Worm (Caenorhabditis elegans): ENCODE results near the gene C07A12.7.

Gene C07A12.7

ce11 chrX:4564717-4565316 is 42.9 kb upstream of the C07A12.7 start, which contains the start of gene amt-4 (continued):
- TF ChIP-seq skn-1 (tag; optimal IDR thresholded peaks at IDR 0.05) (no peak), sdz-12 (GFP tag; optimal IDR thresholded peaks at IDR 0.05) (no peak), F49E8.2 (tag; optimal IDR thresholded peaks at IDR 0.05; ENCODE audit: borderline replicate concordance) (no peak), nhr-77 (tag; optimal IDR thresholded peaks at IDR 0.05) (peak; percentile 90), ztf-11 (tag; optimal IDR thresholded peaks at IDR 0.05) (no peak), jun-1 (tag; optimal IDR thresholded peaks at IDR 0.05) (no peak), pha-4 (GFP tag; IDR thresholded peaks at IDR 0.05) (no peak), pha-4 (tag; optimal IDR thresholded peaks at IDR 0.05) (no peak), mes-2 (tag; optimal IDR thresholded peaks at IDR 0.05; ENCODE audit: poor library complexity, severe bottlenecking) (no peak), hmg-1.1 (GFP tag; IDR thresholded peaks at IDR 0.05) (no peak), daf-12 (tag; optimal IDR thresholded peaks at IDR 0.05) (no peak), daf-8 (GFP tag; IDR thresholded peaks at IDR 0.05) (no peak), pqm-1 (tag; optimal IDR thresholded peaks at IDR 0.05) (peak; percentile 92), snpc-4 (tag; optimal IDR thresholded peaks at IDR 0.05) (no peak), F37D6.2 (tag; optimal IDR thresholded peaks at IDR 0.05) (no peak), ceh-82 (tag; optimal IDR thresholded peaks at IDR 0.05) (no peak), cey-2 (tag; optimal IDR thresholded peaks at IDR 0.05; ENCODE audit: borderline replicate concordance, insufficient read depth) (no peak)

ce11 chrX:4562288-4562687 is 40.3 kb upstream of the C07A12.7 start:
- TF ChIP-seq ZK546.5 (tag; optimal IDR thresholded peaks at IDR 0.05) (no peak), duxl-1 (tag; optimal IDR thresholded peaks at IDR 0.05; ENCODE audit: poor library complexity) (no peak), hlh-30 (tag; optimal IDR thresholded peaks at IDR 0.05; ENCODE audit: insufficient read depth) (peak; percentile 29), ceh-62 (tag; optimal IDR thresholded peaks at IDR 0.05) (no peak), aha-1 (tag) (peak; percentile 78), unc-62 (GFP tag; optimal IDR thresholded peaks at IDR 0.05 in 1 of 2) (peak in 1 of 2 experiments; percentile 57), unc-62 (tag; optimal IDR thresholded peaks at IDR 0.05) (no peak)

- TF ChIP-seq lin-29 (GFP tag; IDR thresholded peaks at IDR 0.05) (no peak), nhr-10 (tag; optimal IDR thresholded peaks at IDR 0.05) (no peak), Y75B8A.6 (GFP tag; IDR thresholded peaks at IDR 0.05) (no peak), tra-1 (GFP tag; IDR thresholded peaks at IDR 0.05) (no peak), snpc-4 (tag; optimal IDR thresholded peaks at IDR 0.05) (no peak), fkh-10 (GFP tag; optimal IDR thresholded peaks at IDR 0.05) (no peak)
Observed at ce11 chrX:4561863-4562262, 39.9 kb upstream of the C07A12.7 start, which contains the start of gene C05E11.6. TSS of gene C05E11.6 (plus strand) at chrX:4562163.

ce11 chrX:4556028-4556427 is 34.1 kb upstream of the C07A12.7 start:
- TF ChIP-seq egl-43 (GFP tag; IDR thresholded peaks at IDR 0.05) (peak; percentile 40; the same call in 1 of the 2 replicates), jun-1 (tag; optimal IDR thresholded peaks at IDR 0.05) (no peak), nhr-25 (tag; optimal IDR thresholded peaks at IDR 0.05; ENCODE audit: borderline replicate concordance, insufficient read depth) (peak; percentile 11)

- TF ChIP-seq madf-5 (GFP tag; IDR thresholded peaks at IDR 0.05) (no peak), fkh-10 (GFP tag; optimal IDR thresholded peaks at IDR 0.05) (no peak), unc-39 (tag; optimal IDR thresholded peaks at IDR 0.05) (no peak), lin-15B (tag; optimal IDR thresholded peaks at IDR 0.05) (no peak), unc-62 (GFP tag; optimal IDR thresholded peaks at IDR 0.05 in 1 of 2) (peak in 1 of 2 experiments; percentile 79), unc-62 (tag; optimal IDR thresholded peaks at IDR 0.05) (no peak)
Observed at ce11 chrX:4554385-4554784, 32.4 kb upstream of the C07A12.7 start, which contains the start of gene ham-2. TSS of gene ham-2 (plus strand) at chrX:4554685.
